Fruit fly (Drosophila melanogaster): Measurements from ENCODE around the gene CG33941.

DNA sequence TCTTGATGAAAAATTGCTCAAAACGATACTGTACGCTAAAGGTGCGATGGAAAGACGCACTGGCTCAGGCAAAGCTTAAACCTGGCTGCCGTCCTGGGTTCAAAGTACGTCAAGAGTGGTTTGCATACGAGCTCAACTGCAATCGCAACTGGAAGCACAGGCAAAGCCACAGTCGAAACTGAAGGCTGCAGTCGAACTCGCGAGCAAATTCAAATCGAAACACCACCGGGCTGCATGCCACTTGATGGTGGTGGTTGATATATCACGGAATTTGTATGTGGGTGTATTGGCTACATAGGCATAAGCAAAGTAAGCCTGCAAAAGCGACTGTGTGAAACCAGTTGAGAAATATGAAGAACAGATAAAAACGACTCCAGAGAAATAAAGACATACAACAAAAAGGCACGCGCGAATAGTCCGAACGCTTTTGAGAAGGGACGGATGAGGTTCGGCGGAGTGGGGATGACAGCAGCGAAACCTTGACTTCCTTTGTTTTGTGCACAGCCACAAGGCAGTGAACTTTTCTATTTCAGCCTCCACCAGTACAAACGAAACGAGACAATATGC lies 52.2 kb downstream of the CG33941 start:
- TF ChIP-seq Ets98B (GFP tag; IDR thresholded peaks at IDR 0.05) (no peak), gl (tag; optimal IDR thresholded peaks at IDR 0.05) (peak; percentile 28), CG14655 (GFP tag; optimal IDR thresholded peaks at IDR 0.05) (no peak), EcR (GFP tag; optimal IDR thresholded peaks at IDR 0.05) (peak; percentile 97)
